Worm (Caenorhabditis elegans) whole organism, L3 larva: ENCODE measurements around the gene F26F4.5.

Experiments used
- elt-2 ChIP-seq: sonication (generic microtip); optimal IDR thresholded peaks from 2 replicates; lab custom pipeline; 2016; ENCODE audit warnings: missing genetic modification reagents, mild to moderate bottlenecking, missing genetic modification characterization, missing compliant biosample characterization
- nhr-11 ChIP-seq: fragments of 150-350 bp; optimal IDR thresholded peaks from 2 replicates; lab custom pipeline; 2014; ENCODE audit warnings: missing biosample characterization, missing genetic modification characterization
- nhr-12 ChIP-seq: fragments of 150-350 bp; optimal IDR thresholded peaks from 2 replicates; lab custom pipeline; 2014; ENCODE audit warnings: missing biosample characterization, missing genetic modification characterization
- nhr-237 ChIP-seq: fragments of 150-350 bp; optimal IDR thresholded peaks from 2 replicates; lab custom pipeline; 2014; ENCODE audit warnings: missing biosample characterization, missing genetic modification characterization
- skn-1 ChIP-seq: fragments of 150-350 bp; optimal IDR thresholded peaks from 2 replicates; lab custom pipeline; 2014; ENCODE audit warnings: missing biosample characterization, missing genetic modification characterization

DNA sequence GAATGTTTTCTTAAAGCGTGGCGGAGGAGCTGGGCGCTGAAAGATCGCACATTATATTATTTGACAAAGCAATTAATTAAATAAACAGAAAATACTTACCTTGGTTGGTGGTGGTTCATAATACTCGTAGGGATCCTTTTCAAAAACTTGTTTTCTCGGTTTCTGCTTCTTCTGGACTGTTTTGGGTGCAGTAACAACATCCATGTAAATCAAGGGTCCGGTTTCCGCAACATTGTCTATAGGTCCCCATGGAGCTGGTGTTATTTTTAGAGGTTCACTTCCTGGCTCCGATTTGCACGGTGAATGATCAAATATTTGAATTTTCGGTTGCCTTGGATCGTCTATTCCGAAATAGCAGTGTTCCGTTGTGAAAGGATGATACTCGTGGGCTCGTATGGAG is 33.1 kb upstream of the F26F4.5 start:
- TF ChIP-seq skn-1 (tag; lab: Kevin White, UChicago): no peak
- TF ChIP-seq elt-2 (tag; lab: Kevin White, UChicago): no peak
- no peak for TF ChIP-seq nhr-237 (tag; lab: Kevin White, UChicago)
- TF ChIP-seq nhr-12 (tag; lab: Kevin White, UChicago): no peak
- TF ChIP-seq nhr-11: no peak
